Fruit fly (Drosophila melanogaster) whole organism, embryonic: ENCODE results near the gene spz3.

Source experiments
- Abd-B ChIP-seq: fragments of 200-800 bp; sonication (Bioruptor generic); optimal IDR thresholded peaks from 2 replicates; lab custom pipeline; 2018; ENCODE audit warnings: missing biosample characterization, mild to moderate bottlenecking, missing genetic modification characterization, moderate library complexity
- Atf-2 ChIP-seq: fragments of 200-800 bp; sonication (Bioruptor generic); optimal IDR thresholded peaks from 2 replicates; lab custom pipeline; 2016; ENCODE audit warnings: missing biosample characterization, missing genetic modification characterization
- Atf6 ChIP-seq: fragments of 200-800 bp; sonication (Bioruptor generic); IDR thresholded peaks from 2 replicates; pipeline ENCODE4 v1.3.6; 2022; ENCODE audit warnings: missing biosample characterization, missing genetic modification characterization
- B-H1 ChIP-seq: fragments of 200-800 bp; sonication (Bioruptor generic); IDR thresholded peaks from 3 replicates; pipeline ENCODE4 v1.3.6; 2022; ENCODE audit warnings: missing biosample characterization, missing genetic modification characterization
- BtbVII ChIP-seq: fragments of 200-800 bp; sonication (Bioruptor generic); optimal IDR thresholded peaks from 3 replicates; lab custom pipeline; 2017; ENCODE audit warnings: missing biosample characterization, mild to moderate bottlenecking, missing genetic modification characterization
- C15 ChIP-seq: fragments of 200-800 bp; sonication (Bioruptor generic); IDR thresholded peaks from 3 replicates; pipeline ENCODE4 v1.3.6; 2022; ENCODE audit warnings: missing biosample characterization, missing genetic modification characterization
- CG10565 ChIP-seq: fragments of 200-800 bp; sonication (Bioruptor generic); optimal IDR thresholded peaks from 3 replicates; lab custom pipeline; 2016; ENCODE audit warnings: missing biosample characterization, mild to moderate bottlenecking, missing genetic modification characterization
- CG11456 ChIP-seq: fragments of 200-800 bp; sonication (Bioruptor generic); IDR thresholded peaks from 3 replicates; pipeline ENCODE4 v1.3.6; 2022; ENCODE audit warnings: missing biosample characterization, missing genetic modification characterization
- CG12155 ChIP-seq: fragments of 200-800 bp; sonication (Bioruptor generic); optimal IDR thresholded peaks from 3 replicates; lab custom pipeline; 2016; ENCODE audit warnings: missing biosample characterization, missing genetic modification characterization
- CG13123 ChIP-seq: fragments of 200-800 bp; sonication (Bioruptor generic); optimal IDR thresholded peaks from 2 replicates; lab custom pipeline; 2016; ENCODE audit warnings: missing biosample characterization, missing genetic modification characterization
- CG14860 ChIP-seq: fragments of 200-800 bp; sonication (Bioruptor generic); IDR thresholded peaks from 3 replicates; pipeline ENCODE4 v1.3.6; 2022; ENCODE audit warnings: missing biosample characterization, missing genetic modification characterization; ENCODE audit not compliant: partially characterized antibody
- CG1602 ChIP-seq: fragments of 200-800 bp; sonication (Bioruptor generic); optimal IDR thresholded peaks from 3 replicates; lab custom pipeline; 2016; ENCODE audit warnings: missing biosample characterization, missing genetic modification characterization
- CG18011 ChIP-seq: fragments of 200-800 bp; sonication (Bioruptor generic); optimal IDR thresholded peaks from 2 replicates; lab custom pipeline; 2017; ENCODE audit warnings: missing biosample characterization, missing genetic modification characterization, mild to moderate bottlenecking, moderate library complexity, missing genotype
- CG18476 ChIP-seq: fragments of 200-800 bp; sonication (Bioruptor generic); optimal IDR thresholded peaks from 2 replicates; lab custom pipeline; 2016; ENCODE audit warnings: missing biosample characterization, mild to moderate bottlenecking, missing genetic modification characterization
- CG2889 ChIP-seq: fragments of 200-800 bp; sonication (Bioruptor generic); IDR thresholded peaks from 3 replicates; pipeline ENCODE4 v1.3.6; 2022; ENCODE audit warnings: missing biosample characterization, missing genetic modification characterization
- CG30431 ChIP-seq: fragments of 200-800 bp; sonication (Bioruptor generic); optimal IDR thresholded peaks from 2 replicates; lab custom pipeline; 2017; ENCODE audit warnings: missing biosample characterization, missing genetic modification characterization
- CG31224 ChIP-seq: fragments of 200-800 bp; sonication (Bioruptor generic); IDR thresholded peaks from 2 replicates; pipeline ENCODE4 v1.3.6; 2022; ENCODE audit warnings: missing biosample characterization, missing genetic modification characterization
- CG31441 ChIP-seq: fragments of 200-800 bp; sonication (Bioruptor generic); IDR thresholded peaks from 2 replicates; pipeline ENCODE4 v1.3.6; 2022; ENCODE audit warnings: missing biosample characterization, missing genetic modification characterization
- CG4328 ChIP-seq: fragments of 200-800 bp; sonication (Bioruptor generic); optimal IDR thresholded peaks from 3 replicates; lab custom pipeline; 2017; ENCODE audit warnings: missing biosample characterization, missing genetic modification reagents, missing genetic modification characterization
- CG4360 ChIP-seq: fragments of 200-800 bp; sonication (Bioruptor generic); IDR thresholded peaks from 2 replicates; pipeline ENCODE4 v1.3.6; 2022; ENCODE audit warnings: missing biosample characterization, missing genetic modification characterization
- Camta ChIP-seq: fragments of 200-800 bp; sonication (Bioruptor generic); optimal IDR thresholded peaks from 2 replicates; lab custom pipeline; 2016; ENCODE audit warnings: missing biosample characterization, missing genetic modification characterization
- CrebB ChIP-seq: fragments of 200-800 bp; sonication (Bioruptor generic); optimal IDR thresholded peaks from 3 replicates; lab custom pipeline; 2018; ENCODE audit warnings: missing biosample characterization, mild to moderate bottlenecking, missing genetic modification characterization
- Dll ChIP-seq: fragments of 200-800 bp; sonication (Bioruptor generic); IDR thresholded peaks from 4 replicates; pipeline ENCODE4 v1.3.6; 2022; ENCODE audit warnings: missing biosample characterization, missing genetic modification characterization; ENCODE audit not compliant: partially characterized antibody
- Hr3 ChIP-seq: fragments of 200-800 bp; sonication (Bioruptor generic); optimal IDR thresholded peaks from 3 replicates; lab custom pipeline; 2016; ENCODE audit warnings: missing biosample characterization, missing genetic modification characterization
- Lim3 ChIP-seq: fragments of 200-800 bp; sonication (Bioruptor generic); IDR thresholded peaks from 2 replicates; pipeline ENCODE4 v1.3.6; 2022; ENCODE audit warnings: missing biosample characterization, missing genetic modification characterization
- Nf-YB ChIP-seq: fragments of 200-800 bp; sonication (Bioruptor generic); optimal IDR thresholded peaks from 3 replicates; lab custom pipeline; 2019; ENCODE audit warnings: missing biosample characterization, mild to moderate bottlenecking, missing genetic modification characterization, moderate library complexity
- Oli ChIP-seq: fragments of 200-800 bp; sonication (Bioruptor generic); optimal IDR thresholded peaks from 2 replicates; lab custom pipeline; 2018; ENCODE audit warnings: missing biosample characterization, mild to moderate bottlenecking, missing genetic modification characterization, moderate library complexity
- PHDP ChIP-seq: fragments of 200-800 bp; sonication (Bioruptor generic); optimal IDR thresholded peaks from 3 replicates; lab custom pipeline; 2018; ENCODE audit warnings: missing biosample characterization, mild to moderate bottlenecking, missing genetic modification characterization, moderate library complexity
- Poxn ChIP-seq: fragments of 200-800 bp; sonication (Bioruptor generic); IDR thresholded peaks from 2 replicates; pipeline ENCODE4 v1.3.6; 2022; ENCODE audit warnings: missing biosample characterization, missing genetic modification characterization
- Sox102F ChIP-seq: fragments of 200-800 bp; sonication (Bioruptor generic); optimal IDR thresholded peaks from 2 replicates; lab custom pipeline; 2018; ENCODE audit warnings: missing biosample characterization, mild to moderate bottlenecking, missing genetic modification characterization, moderate library complexity
- Trl ChIP-seq, 3 experiments: fragments of >200 bp in 2 of 3; fragments of 200-800 bp in 1 of 3; sonication (Bioruptor generic) in 1 of 3; optimal IDR thresholded peaks; 2 replicates in 1 of 3; 3 replicates in 2 of 3; lab custom pipeline; 2016 to 2017; ENCODE audit warnings: missing biosample characterization in 1 of 3, missing genetic modification characterization in 1 of 3
- ase ChIP-seq: fragments of 200-800 bp; sonication (Bioruptor generic); IDR thresholded peaks from 3 replicates; pipeline ENCODE4 v1.3.6; 2022; ENCODE audit warnings: missing biosample characterization, missing genetic modification characterization
- bigmax ChIP-seq: fragments of 200-800 bp; sonication (Bioruptor generic); optimal IDR thresholded peaks from 2 replicates; lab custom pipeline; 2018; ENCODE audit warnings: missing biosample characterization, mild to moderate bottlenecking, missing genetic modification characterization
- chinmo ChIP-seq: fragments of 200-800 bp; sonication (Bioruptor generic); IDR thresholded peaks from 4 replicates; pipeline ENCODE4 v1.3.6; 2022; ENCODE audit warnings: missing biosample characterization, missing genetic modification characterization; ENCODE audit not compliant: partially characterized antibody
- fd102C ChIP-seq: fragments of 200-800 bp; sonication (Bioruptor generic); optimal IDR thresholded peaks from 2 replicates; lab custom pipeline; 2018; ENCODE audit warnings: missing biosample characterization, mild to moderate bottlenecking, missing genetic modification characterization, moderate library complexity
- gcm2 ChIP-seq: fragments of 200-800 bp; sonication (Bioruptor generic); optimal IDR thresholded peaks from 2 replicates; lab custom pipeline; 2016; ENCODE audit warnings: missing biosample characterization, missing genetic modification characterization
- ham ChIP-seq: fragments of 200-800 bp; sonication (Bioruptor generic); IDR thresholded peaks from 2 replicates; pipeline ENCODE4 v1.3.6; 2022; ENCODE audit warnings: missing biosample characterization, missing genetic modification characterization
- hth ChIP-seq: fragments of >200 bp; optimal IDR thresholded peaks from 2 replicates; lab custom pipeline; 2017; ENCODE audit warnings: inconsistent platforms
- kni ChIP-seq: fragments of 200-800 bp; sonication (Bioruptor generic); optimal IDR thresholded peaks from 3 replicates; lab custom pipeline; 2017; ENCODE audit warnings: mild to moderate bottlenecking, missing biosample characterization, missing genetic modification reagents, missing genetic modification characterization
- lilli ChIP-seq: fragments of 200-800 bp; sonication (Bioruptor generic); optimal IDR thresholded peaks from 3 replicates; lab custom pipeline; 2016; ENCODE audit warnings: missing biosample characterization, missing genetic modification characterization
- odd ChIP-seq: fragments of 200-800 bp; sonication (Bioruptor generic); optimal IDR thresholded peaks from 2 replicates; lab custom pipeline; 2017; ENCODE audit warnings: missing biosample characterization, mild to moderate bottlenecking, missing genetic modification characterization
- phol ChIP-seq: fragments of 200-800 bp; sonication (Bioruptor generic); optimal IDR thresholded peaks from 3 replicates; lab custom pipeline; 2018; ENCODE audit warnings: missing biosample characterization, mild to moderate bottlenecking, missing genetic modification characterization, moderate library complexity
- schlank ChIP-seq: fragments of 200-800 bp; sonication (Bioruptor generic); optimal IDR thresholded peaks from 2 replicates; lab custom pipeline; 2018; ENCODE audit warnings: missing biosample characterization, mild to moderate bottlenecking, missing genetic modification characterization
- sd ChIP-seq: fragments of 200-800 bp; sonication (Bioruptor generic); optimal IDR thresholded peaks from 3 replicates; lab custom pipeline; 2018; ENCODE audit warnings: missing biosample characterization, mild to moderate bottlenecking, missing genetic modification characterization, moderate library complexity
- sisA ChIP-seq: fragments of 200-800 bp; sonication (Bioruptor generic); IDR thresholded peaks from 2 replicates; pipeline ENCODE4 v1.3.6; 2022; ENCODE audit warnings: missing biosample characterization, missing genetic modification characterization
- slbo ChIP-seq: fragments of 200-800 bp; sonication (Bioruptor generic); IDR thresholded peaks from 2 replicates; pipeline ENCODE4 v1.3.6; 2022; ENCODE audit warnings: missing biosample characterization, missing genetic modification characterization
- tap ChIP-seq: fragments of 200-800 bp; optimal IDR thresholded peaks from 3 replicates; lab custom pipeline; 2019; ENCODE audit warnings: missing biosample characterization, mild to moderate bottlenecking, missing genetic modification characterization, moderate library complexity
- tll ChIP-seq, 2 experiments: fragments of 200-800 bp in 1 of 2; fragments of >200 bp in 1 of 2; sonication (Bioruptor generic) in 1 of 2; optimal IDR thresholded peaks; 2 replicates each; lab custom pipeline; 2017 to 2019; ENCODE audit warnings: missing biosample characterization in 2 of 2, missing genetic modification characterization in 2 of 2, mild to moderate bottlenecking in 1 of 2, moderate library complexity in 1 of 2
- vnd ChIP-seq: fragments of 200-800 bp; sonication (Bioruptor generic); IDR thresholded peaks from 3 replicates; pipeline ENCODE4 v1.3.6; 2022; ENCODE audit warnings: missing biosample characterization, missing genetic modification characterization; ENCODE audit not compliant: partially characterized antibody
- wek ChIP-seq: fragments of 200-800 bp; sonication (Bioruptor generic); optimal IDR thresholded peaks from 3 replicates; lab custom pipeline; 2018; ENCODE audit warnings: missing biosample characterization, mild to moderate bottlenecking, missing genetic modification characterization, moderate library complexity
- zen2 ChIP-seq: fragments of 200-800 bp; sonication (Bioruptor generic); IDR thresholded peaks from 3 replicates; pipeline ENCODE4 v1.3.6; 2022; ENCODE audit warnings: missing biosample characterization, missing genetic modification characterization; ENCODE audit not compliant: partially characterized antibody

The spz3 gene

dm6 chr2L:7828231-7828630, 51.1 kb downstream of the spz3 start (continued):
- TF ChIP-seq Oli (tag; lab: Kevin White, UChicago), result no peak
- TF ChIP-seq Lim3 (GFP tag; lab: Robert Waterston, UW), result no peak
- peak; percentile 29 for TF ChIP-seq bigmax
- TF ChIP-seq sisA (GFP tag; lab: Robert Waterston, UW), result no peak
- TF ChIP-seq schlank (tag; lab: Kevin White, UChicago), result peak; percentile 2
- no peak for TF ChIP-seq CG18476
- no peak for TF ChIP-seq tap
- no peak for TF ChIP-seq CG30431
- TF ChIP-seq Dll (GFP tag; lab: Robert Waterston, UW), result no peak
- TF ChIP-seq CG11456, result no peak
- TF ChIP-seq B-H1 (GFP tag; lab: Robert Waterston, UW), result no peak
- TF ChIP-seq CG31441 (GFP tag; lab: Robert Waterston, UW), result no peak
- TF ChIP-seq zen2 (GFP tag; lab: Robert Waterston, UW), result no peak
- TF ChIP-seq Hr3, result no peak
- TF ChIP-seq CG1602 (GFP tag; lab: Kevin White, UChicago), result no peak
- TF ChIP-seq CG14860, result peak; percentile 61; the same call in 2 of the 3 replicates
- TF ChIP-seq PHDP (tag; lab: Kevin White, UChicago), result no peak
- no peak for TF ChIP-seq odd (GFP tag; lab: Kevin White, UChicago)
- TF ChIP-seq kni (GFP tag; lab: Kevin White, UChicago), result peak; percentile 55
- no peak; the same call in 1 of the 2 replicates for TF ChIP-seq CG4360 (GFP tag; lab: Robert Waterston, UW)
- no peak for TF ChIP-seq CG31224 (GFP tag; lab: Robert Waterston, UW)
- no peak for TF ChIP-seq CG4328
- TF ChIP-seq fd102C (GFP tag; lab: Kevin White, UChicago), result no peak
- no peak for TF ChIP-seq Sox102F (GFP tag; lab: Kevin White, UChicago)
- no peak for TF ChIP-seq CG10565 (GFP tag; lab: Kevin White, UChicago)
- TF ChIP-seq sd (tag; lab: Kevin White, UChicago), result peak; percentile 100
- TF ChIP-seq Atf6 (GFP tag; lab: Robert Waterston, UW), result no peak
- TF ChIP-seq vnd (GFP tag; lab: Robert Waterston, UW), result peak; percentile 7; the same call in 1 of the 3 replicates
- no peak for TF ChIP-seq Atf-2 (GFP tag; lab: Kevin White, UChicago)
- TF ChIP-seq Abd-B (GFP tag; lab: Kevin White, UChicago), result peak; percentile 5
- no peak for TF ChIP-seq CrebB
- no peak for TF ChIP-seq CG13123 (GFP tag; lab: Kevin White, UChicago)
- TF ChIP-seq ham (GFP tag; lab: Robert Waterston, UW), result no peak
- TF ChIP-seq ase, result no peak
- no peak for TF ChIP-seq CG2889 (GFP tag; lab: Robert Waterston, UW)
- no peak for TF ChIP-seq CG18011 (GFP tag; lab: Kevin White, UChicago)
- TF ChIP-seq lilli (GFP tag; lab: Kevin White, UChicago), result no peak
- TF ChIP-seq slbo (GFP tag; lab: Robert Waterston, UW), result peak; percentile 50
- no peak for TF ChIP-seq BtbVII
- peak; percentile 51 for TF ChIP-seq gcm2 (GFP tag; lab: Kevin White, UChicago)
- TF ChIP-seq tll (GFP tag; optimal IDR thresholded peaks at IDR 0.05; lab: Kevin White, UChicago), result peak in 1 of 2 experiments; percentile 76
- peak; percentile 78; the same call in 1 of the 4 replicates for TF ChIP-seq chinmo (GFP tag; lab: Robert Waterston, UW)
- TF ChIP-seq Nf-YB (GFP tag; lab: Kevin White, UChicago), result peak; percentile 49
- peak; percentile 7 for TF ChIP-seq Camta
- TF ChIP-seq phol (tag; lab: Kevin White, UChicago), result peak; percentile 100
- TF ChIP-seq CG12155 (GFP tag; lab: Kevin White, UChicago), result no peak
- TF ChIP-seq C15 (GFP tag; lab: Robert Waterston, UW), result no peak
- TF ChIP-seq wek (GFP tag; lab: Kevin White, UChicago), result no peak
- TF ChIP-seq Poxn (GFP tag; lab: Robert Waterston, UW), result no peak
- TF ChIP-seq Trl (optimal IDR thresholded peaks at IDR 0.05; lab: Kevin White, UChicago), result peak in 1 of 2 experiments; percentile 72
- TF ChIP-seq Trl (GFP tag; optimal IDR thresholded peaks at IDR 0.05; lab: Kevin White, UChicago), result no peak
- no peak for TF ChIP-seq hth
